Fruit fly (Drosophila melanogaster): ENCODE data around the gene comt.

- no peak for TF ChIP-seq pad (GFP tag; optimal IDR thresholded peaks at IDR 0.05)
- TF ChIP-seq cnc (optimal IDR thresholded peaks at IDR 0.05) = no peak
- TF ChIP-seq kay (GFP tag; ENCODE audit: borderline replicate concordance) = no peak
- TF ChIP-seq cic (GFP tag; optimal IDR thresholded peaks at IDR 0.05) = no peak
Measured at dm6 chrX:13251310-13251709, 7.5 kb upstream of the comt start.

Data from whole organism, adult.